Worm (Caenorhabditis elegans) whole organism, early embryonic: ENCODE measurements around the gene cpr-1.

Source experiments
- F13C5.2 ChIP-seq: sonication (generic microtip); optimal IDR thresholded peaks from 2 replicates; lab custom pipeline; 2017; ENCODE audit warnings: mild to moderate bottlenecking, missing genetic modification characterization, inconsistent platforms, missing compliant biosample characterization
- aly-1 ChIP-seq: sonication (generic microtip); optimal IDR thresholded peaks from 2 replicates; lab custom pipeline; 2016; ENCODE audit warnings: missing genetic modification characterization, missing compliant biosample characterization
- ama-1 ChIP-seq: fragments of 150-350 bp; optimal IDR thresholded peaks from 2 replicates; lab custom pipeline; 2014
- ceh-13 ChIP-seq: fragments of 200-800 bp; sonication (Bioruptor generic); optimal IDR thresholded peaks from 2 replicates; lab custom pipeline; 2018; ENCODE audit warnings: mild to moderate bottlenecking, missing genetic modification characterization, missing compliant biosample characterization
- ets-7 ChIP-seq: sonication (generic microtip); optimal IDR thresholded peaks from 2 replicates; lab custom pipeline; 2016; ENCODE audit warnings: missing genotype, missing genetic modification characterization, missing compliant biosample characterization
- tbx-11 ChIP-seq: fragments of 200-800 bp; sonication (Bioruptor generic); IDR thresholded peaks from 2 replicates; pipeline ENCODE4 v1.3.6; 2022; ENCODE audit warnings: missing genetic modification characterization, missing compliant biosample characterization

- TF ChIP-seq ets-7 (tag; lab: Kevin White, UChicago) (no peak), ama-1 (lab: Kevin White, UChicago) (no peak), tbx-11 (GFP tag; lab: Robert Waterston, UW) (no peak), aly-1 (tag; lab: Kevin White, UChicago) (no peak), ceh-13 (GFP tag; lab: Kevin White, UChicago) (no peak), F13C5.2 (tag; lab: Kevin White, UChicago) (no peak)
These were observed 27.9 kb upstream of the cpr-1 start for ce11 chrV:11947414-11947954.
